Worm (Caenorhabditis elegans) whole organism, L4 larva: Measurements from ENCODE around the gene Y61A9LA.10.
A peak's percentile ranks its signal among the peaks of the same experiment; 100 is the strongest.
"Not testable (repeated sequence)": the region's sequence is repeated elsewhere in the genome, so short reads cannot be mapped to it uniquely, and the experiment has no call there.

Experiments
- Y75B8A.6 ChIP-seq: fragments of 200-800 bp; sonication (Bioruptor generic); IDR thresholded peaks from 2 replicates; pipeline ENCODE4 v1.3.6; 2022; ENCODE audit warnings: missing genetic modification reagents, missing genetic modification characterization, missing compliant biosample characterization
- ama-1 ChIP-seq: fragments of 150-350 bp; optimal IDR thresholded peaks from 2 replicates; lab custom pipeline; 2014; ENCODE audit warnings: inconsistent platforms, mixed read lengths
- ceh-62 ChIP-seq: sonication (generic microtip); optimal IDR thresholded peaks from 2 replicates; lab custom pipeline; 2017; ENCODE audit warnings: missing biosample characterization, missing genetic modification characterization
- ceh-82 ChIP-seq: sonication (generic microtip); optimal IDR thresholded peaks from 2 replicates; lab custom pipeline; 2017; ENCODE audit warnings: missing biosample characterization, missing genetic modification characterization
- daf-12 ChIP-seq: fragments of 150-350 bp; optimal IDR thresholded peaks from 2 replicates; lab custom pipeline; 2014; ENCODE audit warnings: missing biosample characterization, missing genetic modification reagents, missing genetic modification characterization
- fkh-10 ChIP-seq: fragments of 150-350 bp; optimal IDR thresholded peaks from 2 replicates; lab custom pipeline; 2014; ENCODE audit warnings: missing biosample characterization, missing genetic modification reagents, missing genetic modification characterization
- madf-5 ChIP-seq, 2 experiments: fragments of 200-800 bp; sonication (Bioruptor generic); IDR thresholded peaks; 2 replicates each; pipeline ENCODE4 v1.3.6; 2022; ENCODE audit warnings: missing compliant biosample characterization in 2 of 2, missing genetic modification characterization in 2 of 2
- mdt-29 ChIP-seq: fragments of 200-800 bp; sonication (Bioruptor generic); IDR thresholded peaks from 2 replicates; pipeline ENCODE4 v1.3.6; 2022; ENCODE audit warnings: missing genetic modification reagents, missing genetic modification characterization, missing compliant biosample characterization

- TF ChIP-seq mdt-29 (GFP tag; lab: Robert Waterston, UW) (0 out of 2 replicates have a peak, but pooled peaks have one; percentile 28), Y75B8A.6 (GFP tag; lab: Robert Waterston, UW) (0 out of 2 replicates have a peak, but pooled peaks have one; percentile 32), madf-5 (GFP tag; IDR thresholded peaks at IDR 0.05; lab: Robert Waterston, UW) (peak; percentile 44 to 89; a peak in 3 of 4 replicates)
- not testable (repeated sequence) for TF ChIP-seq daf-12 (tag; lab: Kevin White, UChicago); ceh-82 (tag; lab: Kevin White, UChicago); fkh-10 (GFP tag; lab: Kevin White, UChicago); ceh-62 (tag; lab: Kevin White, UChicago); ama-1
Observed at ce11 chrV:4632808-4633207, 17.2 kb upstream of the Y61A9LA.10 start.
